Fruit fly (Drosophila melanogaster) whole organism: ENCODE results near the gene CG44437.

Experiments
- CG8478 ChIP-seq: fragments of >200 bp; optimal IDR thresholded peaks from 2 replicates; lab custom pipeline; 2018; ENCODE audit warnings: inconsistent platforms
- Dll ChIP-seq: fragments of >200 bp; optimal IDR thresholded peaks from 2 replicates; lab custom pipeline; 2017
- EcR ChIP-seq, 2 experiments: fragments of >200 bp; optimal IDR thresholded peaks; 2 replicates each; lab custom pipeline; 2017; ENCODE audit warnings: missing biosample characterization in 2 of 2, missing genetic modification characterization in 2 of 2, missing genetic modification reagents in 2 of 2
- pan ChIP-seq: fragments of >200 bp; optimal IDR thresholded peaks from 2 replicates; lab custom pipeline; 2017
- psq ChIP-seq: fragments of >200 bp; optimal IDR thresholded peaks from 2 replicates; lab custom pipeline; 2017
- usp ChIP-seq: fragments of >200 bp; optimal IDR thresholded peaks from 2 replicates; lab custom pipeline; 2017; ENCODE audit warnings: missing biosample characterization, missing genetic modification characterization, mixed read lengths

DNA sequence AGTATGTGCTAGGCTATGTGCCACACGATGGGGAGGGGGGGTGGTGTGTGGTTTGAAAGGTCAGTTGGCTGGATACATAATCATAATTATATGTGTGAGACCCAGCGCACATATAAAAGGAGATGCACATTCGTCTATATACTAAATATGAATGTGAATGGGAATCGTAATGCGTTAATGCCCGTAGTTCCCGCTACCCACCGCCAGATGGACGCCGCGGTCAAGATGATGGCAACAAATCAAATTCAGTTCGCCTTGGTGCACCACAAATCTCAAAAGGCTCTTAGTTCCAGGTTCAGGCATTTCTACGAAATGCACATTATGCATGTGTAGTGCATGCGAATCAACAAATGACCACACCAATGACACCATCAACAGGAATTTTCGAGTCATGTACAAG is 2.7 kb upstream of the CG44437 start:
- TF ChIP-seq pan (lab: Kevin White, UChicago) (no peak), CG8478 (no peak), psq (no peak), usp (GFP tag; lab: Kevin White, UChicago) (no peak), EcR (GFP tag; optimal IDR thresholded peaks at IDR 0.05; lab: Kevin White, UChicago) (no peak), Dll (lab: Kevin White, UChicago) (no peak)
